Worm (Caenorhabditis elegans): Measurements from ENCODE around the gene mans-2.
A peak's percentile ranks its signal among the peaks of the same experiment; 100 is the strongest.

Gene mans-2

DNA sequence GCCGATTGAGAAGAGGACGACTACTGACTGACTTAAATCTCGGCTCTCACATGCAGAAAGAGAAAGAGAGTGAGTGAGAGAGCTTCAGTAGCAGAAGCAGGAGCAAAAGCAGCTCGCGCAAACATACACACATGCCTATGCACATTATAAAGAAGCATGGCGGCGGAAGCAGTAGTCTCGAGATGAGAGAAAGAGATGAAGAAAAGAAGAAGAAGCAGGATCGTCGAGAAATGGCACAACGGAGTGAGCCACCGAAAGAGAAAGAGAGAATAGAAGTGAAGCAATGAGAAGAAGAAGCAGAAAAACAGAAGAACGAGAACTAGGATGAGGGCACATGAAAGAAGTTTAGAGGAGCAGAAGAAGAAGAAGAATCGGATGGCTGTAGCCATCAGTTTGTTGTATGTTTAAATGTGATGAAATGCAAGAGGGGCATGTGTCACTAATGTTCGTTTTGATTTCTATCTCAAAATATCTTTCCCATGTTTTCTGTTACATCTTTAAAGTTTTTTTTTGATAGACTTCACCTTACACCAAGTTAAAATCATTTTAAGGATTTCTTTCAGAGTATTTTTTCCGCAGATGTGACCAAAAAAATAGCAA is 41.7 kb upstream of the mans-2 start (continued):
- TF ChIP-seq C08G9.2 (tag; optimal IDR thresholded peaks at IDR 0.05) (no peak), tbx-7 (tag; optimal IDR thresholded peaks at IDR 0.05) (no peak), K02D7.2 (tag; optimal IDR thresholded peaks at IDR 0.05) (no peak), ceh-18 (tag; optimal IDR thresholded peaks at IDR 0.05) (peak; percentile 89), ahr-1 (tag; optimal IDR thresholded peaks at IDR 0.05) (no peak), fkh-10 (GFP tag; optimal IDR thresholded peaks at IDR 0.05) (peak; percentile 24), F13H6.1 (tag; optimal IDR thresholded peaks at IDR 0.05) (peak; percentile 6), lim-6 (tag; optimal IDR thresholded peaks at IDR 0.05) (no peak), nfya-1 (tag; optimal IDR thresholded peaks at IDR 0.05) (peak; percentile 48), ceh-34 (tag; optimal IDR thresholded peaks at IDR 0.05) (no peak), pros-1 (tag; optimal IDR thresholded peaks at IDR 0.05) (peak; percentile 53), ceh-30 (tag; optimal IDR thresholded peaks at IDR 0.05) (no peak), ceh-9 (tag; optimal IDR thresholded peaks at IDR 0.05) (no peak), unc-3 (GFP tag; conservative IDR thresholded peaks at IDR 0.05) (no peak), unc-3 (tag; optimal IDR thresholded peaks at IDR 0.05) (peak; percentile 32), elt-4 (tag; optimal IDR thresholded peaks at IDR 0.05) (no peak), syd-9 (tag; optimal IDR thresholded peaks at IDR 0.05) (peak; percentile 17)

DNA sequence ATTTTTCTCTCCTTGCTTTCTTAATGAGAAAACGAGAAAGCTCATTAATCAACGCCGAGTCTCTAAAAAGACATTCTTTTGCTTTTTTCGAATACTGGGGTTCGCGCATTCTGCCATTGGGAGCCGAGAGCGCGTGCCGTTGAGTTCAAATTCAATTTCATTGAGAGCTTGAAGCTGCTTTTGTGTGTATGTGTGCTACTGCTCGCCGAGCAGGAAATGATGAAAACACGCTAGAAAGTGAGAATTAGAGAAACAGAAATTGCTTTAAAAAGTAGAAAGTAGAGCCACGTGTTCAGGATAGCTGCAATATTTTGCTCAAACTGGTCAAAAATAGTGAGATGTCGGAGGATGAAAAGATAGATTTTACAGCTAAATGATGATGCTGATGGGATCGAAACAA is 40.4 kb upstream of the mans-2 start:
- no peak for TF ChIP-seq sdc-2 (tag; optimal IDR thresholded peaks at IDR 0.05)
- TF ChIP-seq ceh-45 (GFP tag; IDR thresholded peaks at IDR 0.05) = no peak
- TF ChIP-seq hlh-13 (GFP tag; optimal IDR thresholded peaks at IDR 0.05) = no peak
- TF ChIP-seq hlh-6 (tag; optimal IDR thresholded peaks at IDR 0.05) = no peak
- no peak for TF ChIP-seq tbx-7 (tag; optimal IDR thresholded peaks at IDR 0.05)
- TF ChIP-seq pros-1 (tag; optimal IDR thresholded peaks at IDR 0.05) = no peak
- no peak for TF ChIP-seq pag-3 (tag; optimal IDR thresholded peaks at IDR 0.05; ENCODE audit: borderline replicate concordance)
- TF ChIP-seq lin-11 (tag; optimal IDR thresholded peaks at IDR 0.05) = no peak
- peak; percentile 97 for TF ChIP-seq unc-42 (tag; optimal IDR thresholded peaks at IDR 0.05)
- peak; percentile 45 for TF ChIP-seq ceh-31 (tag; optimal IDR thresholded peaks at IDR 0.05)
- TF ChIP-seq ceh-14 (tag; optimal IDR thresholded peaks at IDR 0.05) = peak; percentile 9

DNA sequence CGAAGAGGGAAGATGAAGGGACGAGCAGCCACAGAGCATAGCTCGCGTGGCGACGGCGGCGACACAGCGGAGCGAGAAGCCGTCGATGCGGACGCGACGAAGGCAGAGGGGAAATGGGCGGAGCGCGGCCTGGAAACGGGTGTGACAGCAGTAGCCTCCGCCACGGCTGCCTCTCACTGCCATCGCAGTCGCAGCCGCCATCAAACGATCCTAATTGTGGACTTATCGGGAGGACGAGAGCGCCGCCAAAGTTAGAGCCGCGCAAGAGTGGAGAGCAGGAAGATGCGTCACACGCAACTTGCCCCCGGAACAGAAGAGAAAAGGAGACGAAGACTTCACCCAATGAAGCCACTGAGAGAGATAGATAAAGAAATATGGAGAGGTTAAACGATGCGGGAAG is 39.0 kb upstream of the mans-2 start:
- peak; percentile 59 for TF ChIP-seq elt-4 (tag; optimal IDR thresholded peaks at IDR 0.05)
- TF ChIP-seq ceh-34 (tag; optimal IDR thresholded peaks at IDR 0.05) = peak; percentile 26
- peak; percentile 12 for TF ChIP-seq fax-1 (tag; optimal IDR thresholded peaks at IDR 0.05)
- TF ChIP-seq Y22D7AL.16 (tag; optimal IDR thresholded peaks at IDR 0.05) = peak; percentile 29
- TF ChIP-seq hlh-6 (tag; optimal IDR thresholded peaks at IDR 0.05) = peak; percentile 43
- TF ChIP-seq ceh-14 (tag; optimal IDR thresholded peaks at IDR 0.05) = peak; percentile 1
- TF ChIP-seq C08G9.2 (tag; optimal IDR thresholded peaks at IDR 0.05) = peak; percentile 43
- TF ChIP-seq unc-42 (tag; optimal IDR thresholded peaks at IDR 0.05) = peak; percentile 78
- peak; percentile 7 for TF ChIP-seq ref-2 (tag; optimal IDR thresholded peaks at IDR 0.05)
- TF ChIP-seq unc-86 (tag; optimal IDR thresholded peaks at IDR 0.05) = peak; percentile 11
- peak; percentile 12 for TF ChIP-seq tbx-7 (tag; optimal IDR thresholded peaks at IDR 0.05)
- TF ChIP-seq ceh-6 (GFP tag; optimal IDR thresholded peaks at IDR 0.05) = peak; percentile 10
- TF ChIP-seq ceh-18 (tag; optimal IDR thresholded peaks at IDR 0.05) = peak; percentile 25
- no peak for TF ChIP-seq ttx-3 (tag; optimal IDR thresholded peaks at IDR 0.05)
- TF ChIP-seq unc-3 (GFP tag; conservative IDR thresholded peaks at IDR 0.05) = 0 out of 2 replicates have a peak, but pooled peaks have one; percentile 16
- no peak for TF ChIP-seq unc-3 (tag; optimal IDR thresholded peaks at IDR 0.05)
- TF ChIP-seq sdc-2 (tag; optimal IDR thresholded peaks at IDR 0.05) = peak; percentile 8
- TF ChIP-seq dmd-4 (tag; optimal IDR thresholded peaks at IDR 0.05; ENCODE audit: borderline replicate concordance) = no peak
- no peak for TF ChIP-seq hlh-15 (tag; optimal IDR thresholded peaks at IDR 0.05)
- peak; percentile 49 for TF ChIP-seq tbx-2 (tag; optimal IDR thresholded peaks at IDR 0.05)
- TF ChIP-seq mec-3 (tag; optimal IDR thresholded peaks at IDR 0.05; ENCODE audit: borderline replicate concordance) = peak; percentile 61
- TF ChIP-seq nfya-1 (tag; optimal IDR thresholded peaks at IDR 0.05) = no peak
- TF ChIP-seq nhr-11 (tag; optimal IDR thresholded peaks at IDR 0.05) = no peak
- peak; percentile 18 for TF ChIP-seq ceh-48 (tag; optimal IDR thresholded peaks at IDR 0.05)
- TF ChIP-seq pqm-1 (tag; optimal IDR thresholded peaks at IDR 0.05) = no peak
- peak; percentile 56 for TF ChIP-seq F13H6.1 (tag; optimal IDR thresholded peaks at IDR 0.05)
- TF ChIP-seq hlh-8 (tag; optimal IDR thresholded peaks at IDR 0.05) = no peak
- peak; percentile 9 for TF ChIP-seq C38D4.7 (GFP tag; optimal IDR thresholded peaks at IDR 0.05)

Measured in whole organism, late embryonic.